Worm (Caenorhabditis elegans): ENCODE data around the gene nhr-260.

- TF ChIP-seq ztf-29 (GFP tag; IDR thresholded peaks at IDR 0.05), result no peak
- no peak for TF ChIP-seq flt-1 (GFP tag; IDR thresholded peaks at IDR 0.05)
- TF ChIP-seq ref-1 (GFP tag; conservative IDR thresholded peaks at IDR 0.05), result no peak
- TF ChIP-seq med-1 (GFP tag; optimal IDR thresholded peaks at IDR 0.05; ENCODE audit: insufficient read depth), result no peak
- TF ChIP-seq cog-1 (tag; optimal IDR thresholded peaks at IDR 0.05), result no peak
- no peak for TF ChIP-seq T22C8.4 (GFP tag; IDR thresholded peaks at IDR 0.05)
Measured at ce11 chrV:1467444-1467843, 44.0 kb downstream of the nhr-260 start, which contains the start of gene gid-8.
